Worm (Caenorhabditis elegans): ENCODE measurements around the gene T25G12.11.

Gene T25G12.11

DNA sequence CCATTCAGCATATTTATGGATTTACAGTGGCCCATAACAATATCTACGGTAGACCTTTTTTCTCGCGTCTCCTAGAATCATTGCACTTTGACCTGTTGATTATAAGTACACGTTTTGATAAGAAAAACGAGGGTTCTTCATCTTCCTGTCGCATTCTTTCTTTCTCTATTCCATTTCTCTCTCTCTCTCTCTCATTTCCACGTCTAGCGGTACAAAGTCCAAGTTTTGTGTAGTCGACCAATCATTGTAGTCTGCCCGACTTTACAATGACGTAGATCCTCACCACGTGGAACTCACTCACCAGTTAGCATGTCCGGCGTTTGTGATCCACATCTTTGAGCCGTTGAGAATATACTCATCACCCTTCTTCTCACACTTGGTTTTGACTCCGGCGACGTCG, 21.2 kb downstream of the T25G12.11 start (continued):
- TF ChIP-seq athp-1 (tag; optimal IDR thresholded peaks at IDR 0.05) (no peak), Y79H2A.3 (GFP tag; conservative IDR thresholded peaks at IDR 0.05) (no peak), ztf-3 (GFP tag; optimal IDR thresholded peaks at IDR 0.05) (no peak), cebp-2 (GFP tag; IDR thresholded peaks at IDR 0.05) (no peak)

DNA sequence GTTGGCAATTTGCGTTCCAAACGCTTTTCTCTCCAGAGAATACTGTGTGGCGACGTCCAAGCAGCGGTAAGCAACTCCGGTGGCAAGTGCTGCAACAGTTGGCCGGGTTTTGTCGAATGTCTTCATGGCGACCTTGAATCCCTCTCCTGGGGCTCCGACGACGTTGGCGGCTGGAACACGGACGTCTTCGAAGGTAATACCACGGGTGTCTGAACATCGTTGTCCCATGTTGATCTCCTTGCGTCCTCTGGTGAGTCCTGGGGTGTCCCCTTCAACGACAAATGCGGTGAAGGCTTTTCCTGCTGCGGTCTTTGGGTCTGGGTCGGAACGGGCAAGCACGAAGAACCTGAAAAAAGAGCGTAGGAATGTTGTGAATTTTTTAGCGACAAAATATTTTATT, 21.6 kb downstream of the T25G12.11 start:
- no peak for TF ChIP-seq T07F8.4 (tag; optimal IDR thresholded peaks at IDR 0.05)
- peak; percentile 45; the same call in 1 of the 2 replicates for TF ChIP-seq zfh-2 (GFP tag; conservative IDR thresholded peaks at IDR 0.05)

ce11 chrX:17214803-17215202, 22.5 kb downstream of the T25G12.11 start, which contains the start of gene acdh-10:
Gene acdh-10 (minus strand): TSS chrX:17214903.
- TF ChIP-seq ceh-91 (GFP tag; IDR thresholded peaks at IDR 0.05) (no peak), gei-17 (GFP tag; optimal IDR thresholded peaks at IDR 0.05) (no peak), dox-1 (GFP tag; IDR thresholded peaks at IDR 0.05) (no peak), F10E7.11 (tag; optimal IDR thresholded peaks at IDR 0.05) (no peak), somi-1 (GFP tag; optimal IDR thresholded peaks at IDR 0.05) (no peak)

- TF ChIP-seq lin-54 (GFP tag; optimal IDR thresholded peaks at IDR 0.05) (no peak), F57A8.1 (GFP tag; optimal IDR thresholded peaks at IDR 0.05) (no peak), ceh-58 (GFP tag; IDR thresholded peaks at IDR 0.05) (no peak), nfya-2 (GFP tag; IDR thresholded peaks at IDR 0.05) (no peak), repo-1 (tag; optimal IDR thresholded peaks at IDR 0.05) (no peak), B0261.1 (tag; optimal IDR thresholded peaks at IDR 0.05) (no peak), sptf-2 (GFP tag; optimal IDR thresholded peaks at IDR 0.05) (no peak), nhr-80 (tag; optimal IDR thresholded peaks at IDR 0.05) (no peak), lag-1 (GFP tag; IDR thresholded peaks at IDR 0.05) (no peak)
Measured at ce11 chrX:17211513-17211912, 25.8 kb downstream of the T25G12.11 start.

DNA sequence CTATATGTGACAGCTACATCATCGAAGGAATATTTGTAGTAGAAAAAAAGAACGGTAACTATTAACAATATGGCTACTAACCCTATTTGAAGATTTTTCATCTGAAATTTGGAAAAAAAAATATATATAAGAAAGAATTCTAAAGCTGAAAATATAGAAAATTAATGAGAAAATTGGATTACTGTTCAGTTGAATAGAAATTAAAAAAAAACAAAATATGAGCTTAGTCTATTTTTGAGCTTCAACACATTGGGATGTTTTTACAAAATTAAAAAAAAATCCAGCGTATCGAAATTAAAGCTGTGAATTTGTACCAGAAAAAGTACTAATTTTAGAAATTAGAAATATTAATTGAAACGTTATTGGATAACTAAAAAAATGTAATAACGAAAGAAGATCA, 28.1 kb downstream of the T25G12.11 start, which contains the start of gene T08G2.2:
TSS of gene T08G2.2 (minus strand) at position 101 of the 400 bp plus-strand sequence.
- no peak for TF ChIP-seq aptf-3 (GFP tag; IDR thresholded peaks at IDR 0.05)
- no peak for TF ChIP-seq ztf-18 (tag; optimal IDR thresholded peaks at IDR 0.05)
- TF ChIP-seq snpc-3.4 (tag; optimal IDR thresholded peaks at IDR 0.05), result no peak
- no peak for TF ChIP-seq tlf-1 (GFP tag; optimal IDR thresholded peaks at IDR 0.05)
- no peak for TF ChIP-seq repo-1 (tag; optimal IDR thresholded peaks at IDR 0.05)
- TF ChIP-seq B0261.1 (tag; optimal IDR thresholded peaks at IDR 0.05), result no peak
- no peak for TF ChIP-seq cebp-2 (GFP tag; IDR thresholded peaks at IDR 0.05)
- TF ChIP-seq let-607 (tag; optimal IDR thresholded peaks at IDR 0.05), result no peak
- TF ChIP-seq hlh-12 (tag; optimal IDR thresholded peaks at IDR 0.05), result no peak
- no peak for TF ChIP-seq B0336.3 (GFP tag; IDR thresholded peaks at IDR 0.05)
- no peak for TF ChIP-seq T07F8.4 (tag; optimal IDR thresholded peaks at IDR 0.05)
- no peak for TF ChIP-seq tbx-9 (tag; optimal IDR thresholded peaks at IDR 0.05; ENCODE audit: borderline replicate concordance)
- no peak for TF ChIP-seq rcor-1 (GFP tag; IDR thresholded peaks at IDR 0.05)
- TF ChIP-seq nhr-27 (tag; optimal IDR thresholded peaks at IDR 0.05), result no peak
- TF ChIP-seq F39B2.1 (GFP tag; IDR thresholded peaks at IDR 0.05), result no peak

DNA sequence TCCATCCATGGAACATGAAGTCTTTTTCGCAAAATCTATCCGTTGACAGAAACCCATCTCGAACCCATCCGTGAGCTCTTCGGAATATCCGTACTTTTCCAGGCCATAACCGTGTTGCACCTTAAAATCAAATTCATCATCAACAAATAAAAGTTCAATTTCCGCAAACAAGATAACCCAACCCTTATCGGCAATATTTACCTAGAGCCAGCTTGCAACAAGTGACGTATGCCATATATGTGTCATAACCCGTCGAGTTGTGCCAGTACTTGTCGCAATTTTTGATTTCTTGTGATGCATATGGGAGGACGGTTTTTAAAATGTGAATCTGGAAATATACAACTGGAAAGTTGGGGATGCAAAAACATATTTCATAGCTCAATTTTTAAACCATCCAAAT, 31.5 kb downstream of the T25G12.11 start:
- TF ChIP-seq ets-4 (GFP tag; optimal IDR thresholded peaks at IDR 0.05) (no peak), nhr-80 (tag; optimal IDR thresholded peaks at IDR 0.05) (peak; percentile 7)
